Worm (Caenorhabditis elegans) whole organism, mixed stage, embryonic: Measurements from ENCODE around the gene C18D11.6.

ENCODE experiments used
- M03D4.4 ChIP-seq: sonication (generic microtip); optimal IDR thresholded peaks from 2 replicates; lab custom pipeline; 2017; ENCODE audit warnings: mild to moderate bottlenecking, missing genetic modification characterization, missing compliant biosample characterization
- bed-3 ChIP-seq: fragments of 200-800 bp; sonication (Bioruptor generic); optimal IDR thresholded peaks from 3 replicates; lab custom pipeline; 2018; ENCODE audit warnings: mild to moderate bottlenecking, missing genetic modification characterization, moderate library complexity, missing compliant biosample characterization
- blmp-1 ChIP-seq: fragments of 150-350 bp; optimal IDR thresholded peaks from 2 replicates; lab custom pipeline; 2014; ENCODE audit warnings: missing biosample characterization, missing genetic modification characterization
- ceh-39 ChIP-seq: fragments of 150-350 bp; optimal IDR thresholded peaks from 2 replicates; lab custom pipeline; 2014; ENCODE audit warnings: missing biosample characterization, missing genetic modification characterization
- ceh-43 ChIP-seq: fragments of 200-800 bp; sonication (Bioruptor generic); optimal IDR thresholded peaks from 2 replicates; lab custom pipeline; 2018; ENCODE audit warnings: mild to moderate bottlenecking, missing genetic modification characterization, moderate library complexity, missing compliant biosample characterization
- ceh-83 ChIP-seq: fragments of 200-800 bp; sonication (Bioruptor generic); optimal IDR thresholded peaks from 2 replicates; lab custom pipeline; 2018; ENCODE audit warnings: mild to moderate bottlenecking, missing genetic modification characterization, missing compliant biosample characterization
- ces-1 ChIP-seq: fragments of 150-350 bp; optimal IDR thresholded peaks from 2 replicates; lab custom pipeline; 2014; ENCODE audit warnings: missing biosample characterization, missing genetic modification reagents, missing genetic modification characterization
- cnd-1 ChIP-seq: fragments of 200-800 bp; sonication (Bioruptor generic); optimal IDR thresholded peaks from 2 replicates; lab custom pipeline; 2018; ENCODE audit warnings: mild to moderate bottlenecking, missing genetic modification characterization, missing compliant biosample characterization
- drap-1 ChIP-seq: fragments of 200-800 bp; sonication (Bioruptor generic); optimal IDR thresholded peaks from 3 replicates; lab custom pipeline; 2018; ENCODE audit warnings: mild to moderate bottlenecking, missing genetic modification characterization, missing compliant biosample characterization
- elt-1 ChIP-seq: sonication (generic microtip); optimal IDR thresholded peaks from 2 replicates; lab custom pipeline; 2017; ENCODE audit warnings: missing genetic modification characterization, mild to moderate bottlenecking, missing compliant biosample characterization, antibody characterized with exemption, moderate library complexity, borderline replicate concordance; ENCODE audit not compliant: insufficient read depth
- elt-3 ChIP-seq: fragments of 150-350 bp; optimal IDR thresholded peaks from 2 replicates; lab custom pipeline; 2014; ENCODE audit warnings: missing biosample characterization, missing genetic modification characterization
- ham-2 ChIP-seq: fragments of 200-800 bp; sonication (Bioruptor generic); optimal IDR thresholded peaks from 2 replicates; lab custom pipeline; 2018; ENCODE audit warnings: mild to moderate bottlenecking, missing genetic modification characterization, missing compliant biosample characterization
- hlh-1 ChIP-seq: fragments of 150-350 bp; optimal IDR thresholded peaks from 2 replicates; lab custom pipeline; 2014; ENCODE audit warnings: missing biosample characterization, missing genetic modification reagents, missing genetic modification characterization
- lin-13 ChIP-seq: fragments of 150-350 bp; optimal IDR thresholded peaks from 2 replicates; lab custom pipeline; 2014; ENCODE audit warnings: missing biosample characterization, missing genetic modification characterization
- lin-32 ChIP-seq: fragments of 200-800 bp; sonication (Bioruptor generic); optimal IDR thresholded peaks from 2 replicates; lab custom pipeline; 2018; ENCODE audit warnings: mild to moderate bottlenecking, missing genetic modification characterization, missing compliant biosample characterization
- lsy-2 ChIP-seq: fragments of 150-350 bp; optimal IDR thresholded peaks from 2 replicates; lab custom pipeline; 2014; ENCODE audit warnings: missing biosample characterization, missing genetic modification characterization
- mab-5 ChIP-seq: fragments of 150-350 bp; optimal IDR thresholded peaks from 2 replicates; lab custom pipeline; 2014; ENCODE audit warnings: missing biosample characterization, missing genetic modification characterization
- mep-1 ChIP-seq: fragments of 150-350 bp; optimal IDR thresholded peaks from 2 replicates; lab custom pipeline; 2017; ENCODE audit warnings: missing biosample characterization, missing genetic modification reagents, missing genetic modification characterization, inconsistent platforms
- mls-2 ChIP-seq: sonication (generic microtip); optimal IDR thresholded peaks from 2 replicates; lab custom pipeline; 2016; ENCODE audit warnings: mild to moderate bottlenecking, missing genetic modification characterization, moderate library complexity, missing compliant biosample characterization
- nhr-12 ChIP-seq: fragments of 150-350 bp; optimal IDR thresholded peaks from 2 replicates; lab custom pipeline; 2014; ENCODE audit warnings: missing biosample characterization, missing genetic modification characterization
- nhr-2 ChIP-seq: fragments of 150-350 bp; optimal IDR thresholded peaks from 2 replicates; lab custom pipeline; 2014; ENCODE audit warnings: missing biosample characterization, missing genetic modification characterization
- nhr-237 ChIP-seq: fragments of 150-350 bp; optimal IDR thresholded peaks from 2 replicates; lab custom pipeline; 2014; ENCODE audit warnings: missing biosample characterization, missing genetic modification characterization
- nhr-28 ChIP-seq: fragments of 150-350 bp; optimal IDR thresholded peaks from 2 replicates; lab custom pipeline; 2014; ENCODE audit warnings: missing biosample characterization, missing genetic modification characterization
- nhr-76 ChIP-seq: sonication (generic microtip); optimal IDR thresholded peaks from 2 replicates; lab custom pipeline; 2017; ENCODE audit warnings: missing biosample characterization, missing genetic modification characterization
- pha-4 ChIP-seq: fragments of 150-350 bp; optimal IDR thresholded peaks from 2 replicates; lab custom pipeline; 2018; ENCODE audit warnings: missing biosample characterization, missing genetic modification reagents, missing genetic modification characterization
- sem-2 ChIP-seq: fragments of 200-800 bp; sonication (Bioruptor generic); optimal IDR thresholded peaks from 2 replicates; lab custom pipeline; 2018; ENCODE audit warnings: mild to moderate bottlenecking, missing genetic modification characterization, missing compliant biosample characterization
- snpc-4 ChIP-seq: fragments of 150-350 bp; optimal IDR thresholded peaks from 2 replicates; lab custom pipeline; 2014; ENCODE audit warnings: missing biosample characterization, missing genetic modification characterization
- sptf-1 ChIP-seq: sonication (generic microtip); optimal IDR thresholded peaks from 2 replicates; lab custom pipeline; 2017; ENCODE audit warnings: mild to moderate bottlenecking, missing genetic modification characterization, moderate library complexity, missing compliant biosample characterization
- tbx-8 ChIP-seq: fragments of 200-800 bp; sonication (Bioruptor generic); optimal IDR thresholded peaks from 2 replicates; lab custom pipeline; 2018; ENCODE audit warnings: mild to moderate bottlenecking, missing genetic modification characterization, moderate library complexity, missing compliant biosample characterization
- unc-120 ChIP-seq: sonication (generic microtip); optimal IDR thresholded peaks from 2 replicates; lab custom pipeline; 2017; ENCODE audit warnings: missing genetic modification characterization, missing compliant biosample characterization; ENCODE audit not compliant: poor library complexity, severe bottlenecking
- unc-39 ChIP-seq: fragments of 150-350 bp; optimal IDR thresholded peaks from 2 replicates; lab custom pipeline; 2014; ENCODE audit warnings: missing biosample characterization, missing genetic modification characterization
- zip-8 ChIP-seq: fragments of 150-350 bp; optimal IDR thresholded peaks from 2 replicates; lab custom pipeline; 2014; ENCODE audit warnings: missing biosample characterization, missing genetic modification characterization
- ztf-11 ChIP-seq: fragments of 150-350 bp; optimal IDR thresholded peaks from 2 replicates; lab custom pipeline; 2014; ENCODE audit warnings: missing biosample characterization, missing genetic modification characterization

Gene C18D11.6

DNA sequence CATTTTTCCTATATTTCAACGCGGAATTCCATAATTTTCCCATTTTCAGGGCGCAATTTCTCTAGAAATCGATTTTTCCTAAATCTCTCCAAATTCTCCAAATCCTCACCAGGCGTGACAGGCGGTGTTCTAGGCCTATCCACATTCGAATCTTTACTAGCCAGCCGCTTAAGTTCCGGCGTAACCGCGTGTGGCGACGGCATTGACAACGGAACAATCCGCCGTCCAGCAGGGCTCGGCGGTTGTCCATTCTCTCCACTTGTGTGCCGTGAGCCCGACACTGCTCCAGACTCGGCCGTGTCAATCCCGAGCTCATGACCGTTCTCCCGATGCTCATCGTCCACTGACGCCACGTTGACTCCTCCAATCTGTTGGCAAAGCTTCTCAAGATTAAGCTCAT, 32.7 kb downstream of the C18D11.6 start:
- TF ChIP-seq zip-8: no peak
- TF ChIP-seq nhr-12 (tag; lab: Kevin White, UChicago): no peak
- TF ChIP-seq bed-3 (GFP tag; lab: Kevin White, UChicago): no peak
- TF ChIP-seq sem-2 (GFP tag; lab: Kevin White, UChicago): no peak
- no peak for TF ChIP-seq lsy-2 (tag; lab: Kevin White, UChicago)
- TF ChIP-seq drap-1 (GFP tag; lab: Kevin White, UChicago): no peak
- no peak for TF ChIP-seq tbx-8 (GFP tag; lab: Kevin White, UChicago)
- no peak for TF ChIP-seq snpc-4 (tag; lab: Kevin White, UChicago)
- TF ChIP-seq ceh-83: no peak
- TF ChIP-seq ztf-11 (tag; lab: Kevin White, UChicago): no peak
- TF ChIP-seq nhr-2 (tag; lab: Kevin White, UChicago): no peak
- TF ChIP-seq ces-1: no peak
- TF ChIP-seq, all 35 proteins: peak for 0

DNA sequence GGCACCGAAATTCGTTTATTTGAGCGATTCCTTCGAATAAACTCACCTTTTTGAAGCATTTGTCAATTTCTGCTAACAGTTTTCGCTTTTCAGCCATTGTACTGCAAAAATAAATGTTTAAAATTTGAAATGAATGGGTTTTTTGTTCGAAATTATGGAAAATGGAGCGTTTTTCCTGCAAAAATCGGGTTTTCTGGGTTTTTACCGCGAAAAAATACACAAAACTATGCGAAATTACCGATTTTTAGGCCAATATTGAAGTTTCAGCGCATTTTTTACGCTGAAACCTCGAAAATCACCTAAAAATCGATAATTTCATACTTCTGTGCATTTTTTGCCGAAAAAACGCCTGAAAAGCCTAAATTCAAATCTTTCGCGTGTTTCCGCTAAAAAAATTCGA, 36.0 kb downstream of the C18D11.6 start, which contains the start of gene ntl-3:
TSS of gene ntl-3 (minus strand) at position 101 of the 400 bp plus-strand sequence.
- no peak for TF ChIP-seq elt-3
- TF ChIP-seq cnd-1 (tag; lab: Kevin White, UChicago): no peak
- TF ChIP-seq tbx-8 (GFP tag; lab: Kevin White, UChicago): no peak
- TF ChIP-seq ceh-39: no peak
- TF ChIP-seq nhr-2 (tag; lab: Kevin White, UChicago): no peak
- no peak for TF ChIP-seq ceh-83
- no peak for TF ChIP-seq elt-1 (tag; lab: Kevin White, UChicago)
- no peak for TF ChIP-seq hlh-1 (tag; lab: Kevin White, UChicago)
- TF ChIP-seq mep-1 (tag; lab: Kevin White, UChicago): no peak
- TF ChIP-seq lin-32 (GFP tag; lab: Kevin White, UChicago): no peak
- TF ChIP-seq, all 35 proteins: peak for 0

- peak; percentile 26 for TF ChIP-seq ces-1
- no peak for TF ChIP-seq blmp-1 (tag; lab: Kevin White, UChicago)
- no peak for TF ChIP-seq ham-2
- no peak for TF ChIP-seq bed-3 (GFP tag; lab: Kevin White, UChicago)
- TF ChIP-seq elt-3: no peak
- no peak for TF ChIP-seq snpc-4 (tag; lab: Kevin White, UChicago)
- no peak for TF ChIP-seq drap-1 (GFP tag; lab: Kevin White, UChicago)
Measured at ce11 chrIII:11847014-11847413, 36.7 kb downstream of the C18D11.6 start.

DNA sequence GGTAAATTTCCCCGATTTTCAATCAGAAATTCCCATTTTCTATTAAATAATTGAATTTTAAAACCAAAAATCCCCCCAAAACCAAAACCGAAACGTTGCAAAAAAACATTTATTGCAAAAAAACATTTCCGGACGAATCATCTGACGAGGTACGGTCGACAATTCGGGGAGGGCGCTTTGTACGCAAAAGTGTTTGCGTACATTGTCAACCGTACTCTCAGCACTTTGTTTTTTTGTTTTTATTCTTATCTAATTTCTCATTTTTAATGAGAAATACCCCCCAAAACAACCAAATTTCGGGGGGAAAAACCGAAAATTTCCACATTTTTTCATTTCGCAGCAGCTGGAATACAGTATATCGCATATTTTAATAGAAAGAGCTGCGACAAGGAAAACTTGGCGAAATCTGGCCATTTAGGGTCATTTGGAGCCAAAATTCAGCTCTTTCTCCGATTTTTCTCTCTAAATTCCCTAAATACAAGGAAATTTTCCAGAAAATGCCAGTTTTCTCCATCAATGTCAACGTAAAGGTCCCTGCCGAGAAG, 37.4 kb downstream of the C18D11.6 start, which contains the start of gene mif-1:
TSS of gene mif-1 (plus strand) at position 495 of the 545 bp plus-strand sequence.
- TF ChIP-seq lsy-2 (tag; lab: Kevin White, UChicago): peak; percentile 96
- no peak for TF ChIP-seq M03D4.4

DNA sequence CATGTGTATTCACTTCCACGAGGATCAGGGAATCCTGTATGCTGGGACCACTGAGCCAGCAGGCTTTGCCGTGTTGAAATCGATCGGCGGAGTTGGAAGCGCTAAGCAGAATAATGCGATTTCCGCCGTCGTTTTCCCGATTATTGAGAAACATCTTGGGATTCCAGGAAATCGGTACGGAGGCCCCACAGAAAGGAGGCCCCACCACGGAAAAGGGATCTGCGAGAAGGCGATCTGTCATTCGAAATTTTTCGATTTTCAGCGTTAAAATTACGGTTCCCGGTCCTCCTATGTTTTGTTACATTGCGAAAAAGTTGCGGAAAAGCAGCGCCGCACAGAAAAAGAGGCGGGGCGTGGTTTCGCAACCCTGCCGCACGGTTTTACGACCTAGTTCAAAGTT, 38.0 kb downstream of the C18D11.6 start:
- TF ChIP-seq tbx-8 (GFP tag; lab: Kevin White, UChicago) (peak; percentile 8), pha-4 (no peak), nhr-76 (no peak), sptf-1 (tag; lab: Kevin White, UChicago) (no peak), zip-8 (no peak), mab-5 (tag; lab: Kevin White, UChicago) (no peak), ham-2 (no peak), snpc-4 (tag; lab: Kevin White, UChicago) (no peak), nhr-28 (tag; lab: Kevin White, UChicago) (no peak), unc-39 (no peak), ceh-39 (no peak), lin-32 (GFP tag; lab: Kevin White, UChicago) (no peak), cnd-1 (tag; lab: Kevin White, UChicago) (peak; percentile 39), mls-2 (tag; lab: Kevin White, UChicago) (no peak), lsy-2 (tag; lab: Kevin White, UChicago) (no peak), mep-1 (tag; lab: Kevin White, UChicago) (no peak), nhr-2 (tag; lab: Kevin White, UChicago) (no peak), M03D4.4 (peak; percentile 17), nhr-237 (tag; lab: Kevin White, UChicago) (no peak), ceh-43 (GFP tag; lab: Kevin White, UChicago) (no peak), lin-13 (tag; lab: Kevin White, UChicago) (no peak), blmp-1 (tag; lab: Kevin White, UChicago) (no peak), nhr-12 (tag; lab: Kevin White, UChicago) (no peak), unc-120 (no peak), ceh-83 (no peak), hlh-1 (tag; lab: Kevin White, UChicago) (no peak)
